Fruit fly (Drosophila melanogaster) whole organism, embryonic: ENCODE data around the gene dome.

Source experiments
- Bdp1 ChIP-seq: fragments of 200-800 bp; sonication (Bioruptor generic); optimal IDR thresholded peaks from 3 replicates; lab custom pipeline; 2016; ENCODE audit warnings: missing biosample characterization, missing genetic modification characterization
- Bgb ChIP-seq: fragments of 200-800 bp; sonication (Bioruptor generic); IDR thresholded peaks from 2 replicates; pipeline ENCODE4 v1.3.6; 2022; ENCODE audit warnings: missing biosample characterization, missing genetic modification characterization; ENCODE audit not compliant: partially characterized antibody
- CG10366 ChIP-seq: fragments of 200-800 bp; sonication (Bioruptor generic); IDR thresholded peaks from 2 replicates; pipeline ENCODE4 v1.3.6; 2022; ENCODE audit warnings: missing biosample characterization, missing genetic modification characterization
- CG10431 ChIP-seq: fragments of 200-800 bp; sonication (Bioruptor generic); optimal IDR thresholded peaks from 3 replicates; lab custom pipeline; 2018; ENCODE audit warnings: missing biosample characterization, mild to moderate bottlenecking, missing genetic modification characterization
- CG10654 ChIP-seq: fragments of 200-800 bp; sonication (Bioruptor generic); optimal IDR thresholded peaks from 2 replicates; lab custom pipeline; 2016; ENCODE audit warnings: missing biosample characterization, missing genetic modification characterization
- CG10959 ChIP-seq: fragments of 200-800 bp; sonication (Bioruptor generic); IDR thresholded peaks from 2 replicates; pipeline ENCODE4 v1.3.6; 2022; ENCODE audit warnings: missing biosample characterization, missing genetic modification characterization
- CG11696 ChIP-seq: fragments of 200-800 bp; sonication (Bioruptor generic); IDR thresholded peaks from 2 replicates; pipeline ENCODE4 v1.3.6; 2022; ENCODE audit warnings: missing biosample characterization, missing genetic modification characterization
- CG12236 ChIP-seq: fragments of 200-800 bp; sonication (Bioruptor generic); optimal IDR thresholded peaks from 2 replicates; lab custom pipeline; 2016; ENCODE audit warnings: missing biosample characterization, missing genetic modification characterization
- CG16813 ChIP-seq: fragments of 200-800 bp; sonication (Bioruptor generic); IDR thresholded peaks from 3 replicates; pipeline ENCODE4 v1.3.6; 2022; ENCODE audit warnings: missing biosample characterization, missing genetic modification characterization; ENCODE audit not compliant: partially characterized antibody
- CG16863 ChIP-seq: fragments of 200-800 bp; sonication (Bioruptor generic); optimal IDR thresholded peaks from 3 replicates; lab custom pipeline; 2016; ENCODE audit warnings: missing biosample characterization, missing genetic modification characterization
- CG17361 ChIP-seq: fragments of 200-800 bp; sonication (Bioruptor generic); IDR thresholded peaks from 3 replicates; pipeline ENCODE4 v1.3.6; 2022; ENCODE audit warnings: missing biosample characterization, missing genetic modification characterization
- CG17385 ChIP-seq: fragments of 200-800 bp; sonication (Bioruptor generic); optimal IDR thresholded peaks from 3 replicates; lab custom pipeline; 2018; ENCODE audit warnings: missing biosample characterization, mild to moderate bottlenecking, missing genetic modification characterization
- CG1792 ChIP-seq: fragments of 200-800 bp; sonication (Bioruptor generic); optimal IDR thresholded peaks from 2 replicates; lab custom pipeline; 2016; ENCODE audit warnings: missing biosample characterization, missing genetic modification characterization
- CG18619 ChIP-seq: fragments of 200-800 bp; sonication (Bioruptor generic); optimal IDR thresholded peaks from 3 replicates; lab custom pipeline; 2017; ENCODE audit warnings: missing biosample characterization, mild to moderate bottlenecking, missing genetic modification characterization
- CG3163 ChIP-seq: fragments of 200-800 bp; sonication (Bioruptor generic); optimal IDR thresholded peaks from 3 replicates; lab custom pipeline; 2016; ENCODE audit warnings: missing biosample characterization, missing genetic modification characterization
- CG6813 ChIP-seq: fragments of 200-800 bp; sonication (Bioruptor generic); optimal IDR thresholded peaks from 2 replicates; lab custom pipeline; 2017; ENCODE audit warnings: missing biosample characterization, missing genetic modification characterization, mild to moderate bottlenecking, moderate library complexity, missing genetic modification reagents
- CG7357 ChIP-seq: fragments of 200-800 bp; sonication (Bioruptor generic); IDR thresholded peaks from 3 replicates; pipeline ENCODE4 v1.3.6; 2022; ENCODE audit warnings: missing biosample characterization, missing genetic modification characterization
- CG8765 ChIP-seq: fragments of 200-800 bp; sonication (Bioruptor generic); IDR thresholded peaks from 2 replicates; pipeline ENCODE4 v1.3.6; 2022; ENCODE audit warnings: missing biosample characterization, missing genetic modification characterization
- CG9727 ChIP-seq: fragments of 200-800 bp; sonication (Bioruptor generic); optimal IDR thresholded peaks from 3 replicates; lab custom pipeline; 2017; ENCODE audit warnings: missing biosample characterization, mild to moderate bottlenecking, missing genetic modification characterization
- Camta ChIP-seq: fragments of 200-800 bp; sonication (Bioruptor generic); optimal IDR thresholded peaks from 2 replicates; lab custom pipeline; 2016; ENCODE audit warnings: missing biosample characterization, missing genetic modification characterization
- Dad ChIP-seq: fragments of 200-800 bp; sonication (Bioruptor generic); optimal IDR thresholded peaks from 3 replicates; lab custom pipeline; 2016; ENCODE audit warnings: missing biosample characterization, missing genetic modification characterization
- Dip3 ChIP-seq: fragments of 200-800 bp; sonication (Bioruptor generic); optimal IDR thresholded peaks from 3 replicates; lab custom pipeline; 2016; ENCODE audit warnings: missing biosample characterization, missing genetic modification characterization
- Dp ChIP-seq: fragments of 200-800 bp; sonication (Bioruptor generic); optimal IDR thresholded peaks from 2 replicates; lab custom pipeline; 2018; ENCODE audit warnings: missing biosample characterization, mild to moderate bottlenecking, missing genetic modification characterization, moderate library complexity
- HLH54F ChIP-seq: fragments of 200-800 bp; sonication (Bioruptor generic); optimal IDR thresholded peaks from 3 replicates; lab custom pipeline; 2016; ENCODE audit warnings: missing biosample characterization, missing genetic modification characterization
- Kr ChIP-seq: fragments of 200-800 bp; sonication (Bioruptor generic); optimal IDR thresholded peaks from 2 replicates; lab custom pipeline; 2017; ENCODE audit warnings: missing biosample characterization, mild to moderate bottlenecking, missing genetic modification characterization
- Nf-YC ChIP-seq: fragments of 200-800 bp; optimal IDR thresholded peaks from 3 replicates; lab custom pipeline; 2019; ENCODE audit warnings: missing biosample characterization, mild to moderate bottlenecking, missing genetic modification characterization, moderate library complexity
- Sin3A ChIP-seq: fragments of >200 bp; optimal IDR thresholded peaks from 2 replicates; lab custom pipeline; 2018
- Tbp ChIP-seq: fragments of >200 bp; optimal IDR thresholded peaks from 2 replicates; lab custom pipeline; 2018; ENCODE audit warnings: missing biosample characterization, missing genetic modification characterization
- crol ChIP-seq: fragments of 200-800 bp; sonication (Bioruptor generic); IDR thresholded peaks from 2 replicates; pipeline ENCODE4 v1.3.6; 2022; ENCODE audit warnings: missing biosample characterization, missing genetic modification characterization
- dan ChIP-seq: fragments of 200-800 bp; sonication (Bioruptor generic); IDR thresholded peaks from 2 replicates; pipeline ENCODE4 v1.3.6; 2022; ENCODE audit warnings: missing biosample characterization, missing genetic modification characterization
- dimm ChIP-seq: fragments of 200-800 bp; sonication (Bioruptor generic); IDR thresholded peaks from 2 replicates; pipeline ENCODE4 v1.3.6; 2022; ENCODE audit warnings: missing biosample characterization, missing genetic modification characterization
- en ChIP-seq: fragments of 200-800 bp; sonication (Bioruptor generic); optimal IDR thresholded peaks from 2 replicates; lab custom pipeline; 2016; ENCODE audit warnings: missing biosample characterization, missing genetic modification characterization
- exex ChIP-seq: fragments of 200-800 bp; sonication (Bioruptor generic); optimal IDR thresholded peaks from 4 replicates; lab custom pipeline; 2018; ENCODE audit warnings: missing biosample characterization, mild to moderate bottlenecking, missing genetic modification characterization, moderate library complexity
- gem ChIP-seq: fragments of 200-800 bp; sonication (Bioruptor generic); optimal IDR thresholded peaks from 2 replicates; lab custom pipeline; 2019; ENCODE audit warnings: missing biosample characterization, mild to moderate bottlenecking, missing genetic modification characterization, moderate library complexity
- gsb-n ChIP-seq: fragments of 200-800 bp; sonication (Bioruptor generic); optimal IDR thresholded peaks from 3 replicates; lab custom pipeline; 2018; ENCODE audit warnings: missing biosample characterization, mild to moderate bottlenecking, missing genetic modification characterization
- hth ChIP-seq: fragments of >200 bp; optimal IDR thresholded peaks from 2 replicates; lab custom pipeline; 2017; ENCODE audit warnings: inconsistent platforms
- jigr1 ChIP-seq: fragments of 200-800 bp; sonication (Bioruptor generic); IDR thresholded peaks from 3 replicates; pipeline ENCODE4 v1.3.6; 2022; ENCODE audit warnings: missing biosample characterization, missing genetic modification characterization
- jing ChIP-seq: fragments of 200-800 bp; sonication (Bioruptor generic); optimal IDR thresholded peaks from 2 replicates; lab custom pipeline; 2018; ENCODE audit warnings: missing biosample characterization, mild to moderate bottlenecking, missing genetic modification characterization
- kah ChIP-seq: fragments of 200-800 bp; sonication (Bioruptor generic); optimal IDR thresholded peaks from 2 replicates; lab custom pipeline; 2018; ENCODE audit warnings: missing biosample characterization, mild to moderate bottlenecking, missing genetic modification characterization
- ken ChIP-seq: fragments of 200-800 bp; sonication (Bioruptor generic); IDR thresholded peaks from 3 replicates; pipeline ENCODE4 v1.3.6; 2022; ENCODE audit warnings: missing biosample characterization, missing genetic modification characterization
- mirr ChIP-seq: fragments of 200-800 bp; sonication (Bioruptor generic); optimal IDR thresholded peaks from 3 replicates; lab custom pipeline; 2018; ENCODE audit warnings: missing biosample characterization, mild to moderate bottlenecking, missing genetic modification characterization
- mld ChIP-seq: fragments of 200-800 bp; sonication (Bioruptor generic); IDR thresholded peaks from 3 replicates; pipeline ENCODE4 v1.3.6; 2022; ENCODE audit warnings: missing biosample characterization, missing genetic modification characterization; ENCODE audit not compliant: partially characterized antibody
- odd ChIP-seq: fragments of 200-800 bp; sonication (Bioruptor generic); optimal IDR thresholded peaks from 2 replicates; lab custom pipeline; 2017; ENCODE audit warnings: missing biosample characterization, mild to moderate bottlenecking, missing genetic modification characterization
- otp ChIP-seq: fragments of 200-800 bp; sonication (Bioruptor generic); IDR thresholded peaks from 3 replicates; pipeline ENCODE4, ENCODE4 v1.3.6; 2022; ENCODE audit warnings: missing biosample characterization, missing genetic modification characterization
- pfk ChIP-seq: fragments of 200-800 bp; sonication (Bioruptor generic); optimal IDR thresholded peaks from 2 replicates; lab custom pipeline; 2018; ENCODE audit warnings: missing biosample characterization, mild to moderate bottlenecking, missing genetic modification characterization, moderate library complexity
- sqz ChIP-seq: fragments of 200-800 bp; sonication (Bioruptor generic); optimal IDR thresholded peaks from 3 replicates; lab custom pipeline; 2018; ENCODE audit warnings: missing biosample characterization, mild to moderate bottlenecking, missing genetic modification characterization
- tin ChIP-seq: fragments of 200-800 bp; sonication (Bioruptor generic); optimal IDR thresholded peaks from 3 replicates; lab custom pipeline; 2016; ENCODE audit warnings: missing biosample characterization, missing genetic modification characterization
- tup ChIP-seq: fragments of 200-800 bp; sonication (Bioruptor generic); optimal IDR thresholded peaks from 2 replicates; lab custom pipeline; 2016; ENCODE audit warnings: missing biosample characterization, mild to moderate bottlenecking, missing genetic modification characterization, moderate library complexity
- unc-4 ChIP-seq: fragments of 200-800 bp; sonication (Bioruptor generic); IDR thresholded peaks from 2 replicates; pipeline ENCODE4 v1.3.6; 2022; ENCODE audit warnings: missing biosample characterization, missing genetic modification characterization; ENCODE audit not compliant: partially characterized antibody
- usp ChIP-seq: fragments of >200 bp; optimal IDR thresholded peaks from 2 replicates; lab custom pipeline; 2017; ENCODE audit warnings: missing biosample characterization, missing genetic modification characterization
- zen ChIP-seq: fragments of 200-800 bp; sonication (Bioruptor generic); optimal IDR thresholded peaks from 3 replicates; lab custom pipeline; 2018; ENCODE audit warnings: missing biosample characterization, mild to moderate bottlenecking, missing genetic modification characterization, moderate library complexity
- zen2 ChIP-seq: fragments of 200-800 bp; sonication (Bioruptor generic); IDR thresholded peaks from 3 replicates; pipeline ENCODE4 v1.3.6; 2022; ENCODE audit warnings: missing biosample characterization, missing genetic modification characterization; ENCODE audit not compliant: partially characterized antibody

dome gene

DNA sequence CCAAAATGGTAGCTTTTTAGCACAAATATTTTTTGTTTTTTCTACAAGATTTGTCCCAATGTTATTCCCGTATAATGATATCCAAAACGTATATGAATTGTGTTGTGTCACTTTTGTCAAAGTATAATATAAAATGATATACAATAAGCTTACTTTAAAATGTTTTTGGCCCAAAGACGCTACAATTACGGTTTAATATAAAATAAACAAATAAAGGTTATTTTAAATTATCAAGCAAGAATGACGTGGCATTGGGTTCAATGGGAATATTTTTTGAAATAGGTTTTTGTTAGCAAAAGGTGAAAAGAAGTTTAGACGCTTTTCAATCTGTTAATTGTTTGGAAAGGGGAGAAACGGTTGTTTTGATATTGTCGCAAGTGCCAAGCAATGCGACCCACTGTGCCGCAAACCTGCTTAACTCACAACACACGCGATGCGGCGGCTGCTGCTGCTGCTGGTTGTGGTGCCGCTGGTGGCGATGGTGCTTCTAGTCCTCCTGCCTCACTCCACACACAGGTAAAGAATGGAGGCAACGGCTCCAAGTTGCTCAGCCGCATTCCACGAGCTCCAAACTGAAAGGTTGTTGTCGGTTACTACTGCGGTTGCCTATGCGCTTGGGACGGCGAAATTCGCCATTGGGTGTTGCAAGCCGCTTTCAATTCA is 20.0 kb downstream of the dome start (continued):
- peak; percentile 58 for TF ChIP-seq zen
- TF ChIP-seq Dad (GFP tag; lab: Kevin White, UChicago), result no peak
- TF ChIP-seq CG10431 (GFP tag; lab: Kevin White, UChicago), result no peak
- no peak for TF ChIP-seq Kr (GFP tag; lab: Kevin White, UChicago)
- TF ChIP-seq HLH54F (GFP tag; lab: Kevin White, UChicago), result peak; percentile 37
- no peak for TF ChIP-seq Bgb (GFP tag; lab: Robert Waterston, UW)
- no peak for TF ChIP-seq CG16863
- TF ChIP-seq dimm, result no peak
- peak; percentile 12 for TF ChIP-seq kah
- TF ChIP-seq CG17361 (GFP tag; lab: Robert Waterston, UW), result peak; percentile 61; the same call in 2 of the 3 replicates
- no peak for TF ChIP-seq usp
- TF ChIP-seq Camta (GFP tag; lab: Kevin White, UChicago), result peak; percentile 49
- TF ChIP-seq tin, result no peak
- no peak for TF ChIP-seq tup (GFP tag; lab: Kevin White, UChicago)
- TF ChIP-seq Tbp (GFP tag; lab: Kevin White, UChicago), result no peak
- no peak for TF ChIP-seq Dp
- no peak for TF ChIP-seq Sin3A (lab: Kevin White, UChicago)
- TF ChIP-seq CG16813 (GFP tag; lab: Robert Waterston, UW), result no peak; the same call in 2 of the 3 replicates
- no peak for TF ChIP-seq Dip3 (GFP tag; lab: Kevin White, UChicago)
- peak; percentile 66 for TF ChIP-seq CG17385 (GFP tag; lab: Kevin White, UChicago)
- TF ChIP-seq hth (lab: Kevin White, UChicago), result no peak
- no peak for TF ChIP-seq CG11696 (GFP tag; lab: Robert Waterston, UW)
- no peak for TF ChIP-seq gsb-n (tag; lab: Kevin White, UChicago)
- TF ChIP-seq CG9727 (GFP tag; lab: Kevin White, UChicago), result peak; percentile 78
- no peak for TF ChIP-seq en (GFP tag; lab: Kevin White, UChicago)
- TF ChIP-seq sqz, result no peak
- no peak for TF ChIP-seq exex (tag; lab: Kevin White, UChicago)
- TF ChIP-seq CG6813, result no peak
- no peak for TF ChIP-seq CG7357 (GFP tag; lab: Robert Waterston, UW)
- TF ChIP-seq CG12236 (GFP tag; lab: Kevin White, UChicago), result no peak
- no peak for TF ChIP-seq Bdp1 (GFP tag; lab: Kevin White, UChicago)
- peak; percentile 58 for TF ChIP-seq odd (GFP tag; lab: Kevin White, UChicago)
- TF ChIP-seq jigr1 (GFP tag; lab: Robert Waterston, UW), result no peak
- TF ChIP-seq gem (tag; lab: Kevin White, UChicago), result peak; percentile 56
- TF ChIP-seq zen2 (GFP tag; lab: Robert Waterston, UW), result no peak
- TF ChIP-seq CG10959 (GFP tag; lab: Robert Waterston, UW), result no peak
- TF ChIP-seq CG3163, result no peak
- no peak for TF ChIP-seq pfk
- no peak for TF ChIP-seq mirr (GFP tag; lab: Kevin White, UChicago)
- TF ChIP-seq Nf-YC (tag; lab: Kevin White, UChicago), result peak; percentile 62
- TF ChIP-seq jing, result no peak
- TF ChIP-seq CG18619, result peak; percentile 71
- TF ChIP-seq crol (GFP tag; lab: Robert Waterston, UW), result no peak
- TF ChIP-seq otp (GFP tag; lab: Robert Waterston, UW), result no peak
- no peak for TF ChIP-seq CG8765
- no peak; the same call in 1 of the 2 replicates for TF ChIP-seq CG10366
- no peak for TF ChIP-seq CG1792
- no peak for TF ChIP-seq dan (GFP tag; lab: Robert Waterston, UW)
- no peak for TF ChIP-seq unc-4 (GFP tag; lab: Robert Waterston, UW)
- no peak for TF ChIP-seq ken (GFP tag; lab: Robert Waterston, UW)
- TF ChIP-seq CG10654 (GFP tag; lab: Kevin White, UChicago), result no peak
- TF ChIP-seq mld (GFP tag; lab: Robert Waterston, UW), result no peak
